Fruit fly (Drosophila melanogaster): ENCODE measurements around the gene MRG15.

Gene MRG15

dm6 chr3R:15277926-15278869, at the start of gene MRG15, which contains the start of gene Tm1:
MRG15 (minus strand) TSS chr3R:15278109.
Tm1 (plus strand) TSS chr3R:15278220.
- TF ChIP-seq psq (optimal IDR thresholded peaks at IDR 0.05) (no peak), EcR (GFP tag; optimal IDR thresholded peaks at IDR 0.05) (no peak), pan (optimal IDR thresholded peaks at IDR 0.05) (peak; percentile 77)

dm6 chr3R:15320747-15321085, 42.8 kb upstream of the MRG15 start, which contains the start of gene ear:
ear (plus strand) TSS chr3R:15320756.
- no peak for TF ChIP-seq EcR (GFP tag; optimal IDR thresholded peaks at IDR 0.05)
- no peak for TF ChIP-seq usp (GFP tag; optimal IDR thresholded peaks at IDR 0.05)
- no peak for TF ChIP-seq pan (optimal IDR thresholded peaks at IDR 0.05)
- no peak for TF ChIP-seq psq (optimal IDR thresholded peaks at IDR 0.05)
- no peak for TF ChIP-seq CG8478 (optimal IDR thresholded peaks at IDR 0.05)
- TF ChIP-seq Dll (optimal IDR thresholded peaks at IDR 0.05): no peak

dm6 chr3R:15319912-15320746, 42.2 kb upstream of the MRG15 start, which contains the start of the genes CG6276 and CG44040:
CG6276 (minus strand) TSS chr3R:15320069.
CG44040 (plus strand) TSS chr3R:15320378.
- no peak for TF ChIP-seq pan (optimal IDR thresholded peaks at IDR 0.05)
- TF ChIP-seq usp (GFP tag; optimal IDR thresholded peaks at IDR 0.05): no peak
- no peak for TF ChIP-seq CG8478 (optimal IDR thresholded peaks at IDR 0.05)

dm6 chr3R:15316326-15316725, 38.4 kb upstream of the MRG15 start, which contains the start of gene CG14866:
CG14866 (plus strand) TSS chr3R:15316471.
- TF ChIP-seq EcR (GFP tag; optimal IDR thresholded peaks at IDR 0.05) (no peak), CG8478 (optimal IDR thresholded peaks at IDR 0.05) (no peak), Dll (optimal IDR thresholded peaks at IDR 0.05) (no peak), usp (GFP tag; optimal IDR thresholded peaks at IDR 0.05) (no peak), psq (optimal IDR thresholded peaks at IDR 0.05) (no peak), pan (optimal IDR thresholded peaks at IDR 0.05) (no peak)

- TF ChIP-seq EcR (GFP tag; optimal IDR thresholded peaks at IDR 0.05) (no peak), psq (optimal IDR thresholded peaks at IDR 0.05) (no peak), Dll (optimal IDR thresholded peaks at IDR 0.05) (no peak), pan (optimal IDR thresholded peaks at IDR 0.05) (no peak), CG8478 (optimal IDR thresholded peaks at IDR 0.05) (no peak), usp (GFP tag; optimal IDR thresholded peaks at IDR 0.05) (no peak)
These were observed 35.9 kb upstream of the MRG15 start for dm6 chr3R:15313836-15314235.

dm6 chr3R:15310695-15311094, 32.8 kb upstream of the MRG15 start:
- no peak for TF ChIP-seq pan (optimal IDR thresholded peaks at IDR 0.05)
- TF ChIP-seq EcR (GFP tag; optimal IDR thresholded peaks at IDR 0.05): no peak
- no peak for TF ChIP-seq psq (optimal IDR thresholded peaks at IDR 0.05)
- no peak for TF ChIP-seq CG8478 (optimal IDR thresholded peaks at IDR 0.05)

dm6 chr3R:15309924-15310323, 32.0 kb upstream of the MRG15 start, which contains the start of gene Tm2:
Tm2 (plus strand) TSS chr3R:15310193.
- TF ChIP-seq Dll (optimal IDR thresholded peaks at IDR 0.05) (no peak), psq (optimal IDR thresholded peaks at IDR 0.05) (no peak), usp (GFP tag; optimal IDR thresholded peaks at IDR 0.05) (no peak), EcR (GFP tag; optimal IDR thresholded peaks at IDR 0.05) (no peak), CG8478 (optimal IDR thresholded peaks at IDR 0.05) (no peak), pan (optimal IDR thresholded peaks at IDR 0.05) (no peak)

- no peak for TF ChIP-seq CG8478 (optimal IDR thresholded peaks at IDR 0.05)
- no peak for TF ChIP-seq psq (optimal IDR thresholded peaks at IDR 0.05)
- no peak for TF ChIP-seq pan (optimal IDR thresholded peaks at IDR 0.05)
- TF ChIP-seq usp (GFP tag; optimal IDR thresholded peaks at IDR 0.05): no peak
- TF ChIP-seq Dll (optimal IDR thresholded peaks at IDR 0.05): no peak
- TF ChIP-seq EcR (GFP tag; optimal IDR thresholded peaks at IDR 0.05): no peak
These were observed 27.3 kb upstream of the MRG15 start for dm6 chr3R:15305246-15305645.

dm6 chr3R:15297904-15298303, 20.0 kb upstream of the MRG15 start:
- no peak for TF ChIP-seq psq (optimal IDR thresholded peaks at IDR 0.05)

dm6 chr3R:15293878-15294350, 16.0 kb upstream of the MRG15 start:
- TF ChIP-seq EcR (GFP tag; optimal IDR thresholded peaks at IDR 0.05) (no peak), psq (optimal IDR thresholded peaks at IDR 0.05) (no peak), CG8478 (optimal IDR thresholded peaks at IDR 0.05) (no peak), pan (optimal IDR thresholded peaks at IDR 0.05) (no peak), usp (GFP tag; optimal IDR thresholded peaks at IDR 0.05) (no peak)

dm6 chr3R:15293005-15293877, 15.3 kb upstream of the MRG15 start:
- TF ChIP-seq psq (optimal IDR thresholded peaks at IDR 0.05) (no peak), Dll (optimal IDR thresholded peaks at IDR 0.05) (no peak), CG8478 (optimal IDR thresholded peaks at IDR 0.05) (no peak), usp (GFP tag; optimal IDR thresholded peaks at IDR 0.05) (no peak), pan (optimal IDR thresholded peaks at IDR 0.05) (no peak), EcR (GFP tag; optimal IDR thresholded peaks at IDR 0.05) (no peak)
